Fruit fly (Drosophila melanogaster) whole organism, embryonic: Measurements from ENCODE around the gene CG7377.

Experiments used
- CG10462 ChIP-seq: fragments of 200-800 bp; sonication (Bioruptor generic); optimal IDR thresholded peaks from 2 replicates; lab custom pipeline; 2016; ENCODE audit warnings: missing biosample characterization, missing genetic modification characterization
- CG10565 ChIP-seq: fragments of 200-800 bp; sonication (Bioruptor generic); optimal IDR thresholded peaks from 3 replicates; lab custom pipeline; 2016; ENCODE audit warnings: missing biosample characterization, mild to moderate bottlenecking, missing genetic modification characterization
- CG10654 ChIP-seq: fragments of 200-800 bp; sonication (Bioruptor generic); optimal IDR thresholded peaks from 2 replicates; lab custom pipeline; 2016; ENCODE audit warnings: missing biosample characterization, missing genetic modification characterization
- CG13296 ChIP-seq: fragments of 200-800 bp; sonication (Bioruptor generic); optimal IDR thresholded peaks from 3 replicates; lab custom pipeline; 2018; ENCODE audit warnings: missing biosample characterization, mild to moderate bottlenecking, missing genetic modification characterization
- CG14667 ChIP-seq: fragments of 200-800 bp; sonication (Bioruptor generic); IDR thresholded peaks from 2 replicates; pipeline ENCODE4 v1.3.6; 2022; ENCODE audit warnings: missing biosample characterization, missing genetic modification characterization
- CG1529 ChIP-seq: fragments of 200-800 bp; sonication (Bioruptor generic); optimal IDR thresholded peaks from 3 replicates; lab custom pipeline; 2018; ENCODE audit warnings: missing biosample characterization, missing genetic modification characterization
- CG15601 ChIP-seq: fragments of 200-800 bp; sonication (Bioruptor generic); optimal IDR thresholded peaks from 3 replicates; lab custom pipeline; 2019; ENCODE audit warnings: missing biosample characterization, mild to moderate bottlenecking, missing genetic modification characterization, moderate library complexity
- CG1602 ChIP-seq: fragments of 200-800 bp; sonication (Bioruptor generic); optimal IDR thresholded peaks from 3 replicates; lab custom pipeline; 2016; ENCODE audit warnings: missing biosample characterization, missing genetic modification characterization
- CG1603 ChIP-seq: fragments of 200-800 bp; sonication (Bioruptor generic); optimal IDR thresholded peaks from 2 replicates; lab custom pipeline; 2019; ENCODE audit warnings: missing biosample characterization, mild to moderate bottlenecking, missing genetic modification characterization, moderate library complexity
- CG2889 ChIP-seq: fragments of 200-800 bp; sonication (Bioruptor generic); IDR thresholded peaks from 3 replicates; pipeline ENCODE4 v1.3.6; 2022; ENCODE audit warnings: missing biosample characterization, missing genetic modification characterization
- CG31388 ChIP-seq: fragments of 200-800 bp; sonication (Bioruptor generic); optimal IDR thresholded peaks from 2 replicates; lab custom pipeline; 2016; ENCODE audit warnings: missing biosample characterization, missing genetic modification characterization
- CG34224 ChIP-seq: fragments of 200-800 bp; sonication (Bioruptor generic); IDR thresholded peaks from 3 replicates; pipeline ENCODE4 v1.3.6; 2022; ENCODE audit warnings: missing biosample characterization, missing genetic modification characterization; ENCODE audit not compliant: partially characterized antibody
- CG3847 ChIP-seq: fragments of 200-800 bp; sonication (Bioruptor generic); IDR thresholded peaks from 2 replicates; pipeline ENCODE4 v1.3.6; 2022; ENCODE audit warnings: missing biosample characterization, missing genetic modification characterization
- CG4404 ChIP-seq: fragments of 200-800 bp; sonication (Bioruptor generic); IDR thresholded peaks from 2 replicates; pipeline ENCODE4 v1.3.6; 2022; ENCODE audit warnings: missing biosample characterization, missing genetic modification characterization
- CG4707 ChIP-seq: fragments of 200-800 bp; sonication (Bioruptor generic); optimal IDR thresholded peaks from 2 replicates; lab custom pipeline; 2018; ENCODE audit warnings: missing biosample characterization, mild to moderate bottlenecking, missing genetic modification characterization, moderate library complexity
- CG5953 ChIP-seq: fragments of 200-800 bp; sonication (Bioruptor generic); IDR thresholded peaks from 2 replicates; pipeline ENCODE4 v1.3.6; 2022; ENCODE audit warnings: missing biosample characterization, missing genetic modification characterization
- CG8359 ChIP-seq: fragments of 200-800 bp; sonication (Bioruptor generic); optimal IDR thresholded peaks from 2 replicates; lab custom pipeline; 2017; ENCODE audit warnings: missing biosample characterization, mild to moderate bottlenecking, missing genetic modification characterization, borderline replicate concordance
- CG9215 ChIP-seq: fragments of 200-800 bp; sonication (Bioruptor generic); IDR thresholded peaks from 2 replicates; pipeline ENCODE4 v1.3.6; 2022; ENCODE audit warnings: missing biosample characterization, missing genetic modification characterization
- Chrac-16 ChIP-seq: fragments of 200-800 bp; sonication (Bioruptor generic); optimal IDR thresholded peaks from 3 replicates; lab custom pipeline; 2016; ENCODE audit warnings: missing biosample characterization, missing genetic modification characterization
- Dad ChIP-seq: fragments of 200-800 bp; sonication (Bioruptor generic); optimal IDR thresholded peaks from 3 replicates; lab custom pipeline; 2016; ENCODE audit warnings: missing biosample characterization, missing genetic modification characterization
- Dbx ChIP-seq: fragments of 200-800 bp; sonication (Bioruptor generic); IDR thresholded peaks from 3 replicates; pipeline ENCODE4 v1.3.6; 2022; ENCODE audit warnings: missing biosample characterization, missing genetic modification characterization
- ERR ChIP-seq: fragments of 200-800 bp; sonication (Bioruptor generic); optimal IDR thresholded peaks from 2 replicates; lab custom pipeline; 2016; ENCODE audit warnings: missing biosample characterization, missing genetic modification characterization
- Gug ChIP-seq: fragments of 200-800 bp; sonication (Bioruptor generic); IDR thresholded peaks from 4 replicates; pipeline ENCODE4 v1.3.6; 2022; ENCODE audit warnings: missing biosample characterization, missing genetic modification characterization
- H2.0 ChIP-seq: fragments of 200-800 bp; sonication (Bioruptor generic); IDR thresholded peaks from 2 replicates; pipeline ENCODE4 v1.3.6; 2022; ENCODE audit warnings: missing biosample characterization, missing genetic modification characterization
- HHEX ChIP-seq: fragments of 200-800 bp; sonication (Bioruptor generic); optimal IDR thresholded peaks from 3 replicates; lab custom pipeline; 2017; ENCODE audit warnings: missing biosample characterization, mild to moderate bottlenecking, missing genetic modification characterization, missing genetic modification reagents
- HLH3B ChIP-seq: fragments of 200-800 bp; sonication (Bioruptor generic); IDR thresholded peaks from 2 replicates; pipeline ENCODE4 v1.3.6; 2022; ENCODE audit warnings: missing biosample characterization, missing genetic modification characterization
- Hmx ChIP-seq: fragments of 200-800 bp; sonication (Bioruptor generic); optimal IDR thresholded peaks from 2 replicates; lab custom pipeline; 2016; ENCODE audit warnings: missing biosample characterization, missing genetic modification characterization
- Max ChIP-seq: fragments of 200-800 bp; sonication (Bioruptor generic); optimal IDR thresholded peaks from 2 replicates; lab custom pipeline; 2016; ENCODE audit warnings: missing biosample characterization, mild to moderate bottlenecking, missing genetic modification characterization
- Med ChIP-seq: fragments of 200-800 bp; sonication (Bioruptor generic); peaks from one replicate; lab custom pipeline; 2016; ENCODE audit warnings: missing biosample characterization, missing genetic modification characterization, mild to moderate bottlenecking, inconsistent platforms, moderate library complexity
- NC2β ChIP-seq: fragments of 200-800 bp; sonication (Bioruptor generic); optimal IDR thresholded peaks from 2 replicates; lab custom pipeline; 2016; ENCODE audit warnings: missing biosample characterization, missing genetic modification characterization
- Nf-YC ChIP-seq: fragments of 200-800 bp; optimal IDR thresholded peaks from 3 replicates; lab custom pipeline; 2019; ENCODE audit warnings: missing biosample characterization, mild to moderate bottlenecking, missing genetic modification characterization, moderate library complexity
- Ravus ChIP-seq: fragments of 200-800 bp; sonication (Bioruptor generic); IDR thresholded peaks from 2 replicates; pipeline ENCODE4 v1.3.6; 2022; ENCODE audit warnings: missing biosample characterization, missing genetic modification characterization
- Sox102F ChIP-seq: fragments of 200-800 bp; sonication (Bioruptor generic); optimal IDR thresholded peaks from 2 replicates; lab custom pipeline; 2018; ENCODE audit warnings: missing biosample characterization, mild to moderate bottlenecking, missing genetic modification characterization, moderate library complexity
- YL-1 ChIP-seq: fragments of 200-800 bp; sonication (Bioruptor generic); optimal IDR thresholded peaks from 3 replicates; lab custom pipeline; 2017; ENCODE audit warnings: missing biosample characterization, mild to moderate bottlenecking, missing genetic modification characterization
- aop ChIP-seq: fragments of 200-800 bp; sonication (Bioruptor generic); IDR thresholded peaks from 2 replicates; pipeline ENCODE4 v1.3.6; 2022; ENCODE audit warnings: missing biosample characterization, missing genetic modification characterization
- cad ChIP-seq: fragments of >200 bp; optimal IDR thresholded peaks from 2 replicates; lab custom pipeline; 2017; ENCODE audit warnings: missing biosample characterization, missing genetic modification characterization
- cg ChIP-seq: fragments of 200-800 bp; sonication (Bioruptor generic); optimal IDR thresholded peaks from 3 replicates; lab custom pipeline; 2019; ENCODE audit warnings: missing biosample characterization, mild to moderate bottlenecking, missing genetic modification characterization, moderate library complexity
- chif ChIP-seq, 2 experiments: fragments of 200-800 bp; sonication (Bioruptor generic); optimal IDR thresholded peaks; 3 replicates each; lab custom pipeline; 2016; ENCODE audit warnings: missing biosample characterization in 2 of 2, missing genetic modification characterization in 2 of 2
- da ChIP-seq: fragments of 200-800 bp; sonication (Bioruptor generic); optimal IDR thresholded peaks from 2 replicates; lab custom pipeline; 2016; ENCODE audit warnings: missing biosample characterization, missing genetic modification characterization
- hth ChIP-seq: fragments of >200 bp; optimal IDR thresholded peaks from 2 replicates; lab custom pipeline; 2017; ENCODE audit warnings: inconsistent platforms
- inv ChIP-seq: fragments of 200-800 bp; sonication (Bioruptor generic); IDR thresholded peaks from 2 replicates; pipeline ENCODE4 v1.3.6; 2022; ENCODE audit warnings: missing biosample characterization, missing genetic modification characterization; ENCODE audit not compliant: partially characterized antibody
- lbe ChIP-seq: fragments of 200-800 bp; sonication (Bioruptor generic); optimal IDR thresholded peaks from 2 replicates; lab custom pipeline; 2016; ENCODE audit warnings: missing biosample characterization, mild to moderate bottlenecking, missing genetic modification characterization
- lmd ChIP-seq: fragments of 200-800 bp; sonication (Bioruptor generic); IDR thresholded peaks from 2 replicates; pipeline ENCODE4 v1.3.6; 2022; ENCODE audit warnings: missing biosample characterization, missing genetic modification characterization
- luna ChIP-seq: fragments of 200-800 bp; sonication (Bioruptor generic); optimal IDR thresholded peaks from 2 replicates; lab custom pipeline; 2016; ENCODE audit warnings: missing biosample characterization, missing genetic modification characterization
- pan ChIP-seq, 4 experiments: fragments of >200 bp in 3 of 4; fragments of 200-800 bp in 1 of 4; sonication (Bioruptor generic) in 1 of 4; optimal IDR thresholded peaks in 3 of 4; IDR thresholded peaks in 1 of 4; 2 replicates each; pipeline versions ENCODE4 v1.3.6 to Lab custom; 2017 to 2022; ENCODE audit warnings: missing biosample characterization in 2 of 4, missing genetic modification characterization in 2 of 4, mixed read lengths in 1 of 4
- sd ChIP-seq: fragments of 200-800 bp; sonication (Bioruptor generic); optimal IDR thresholded peaks from 3 replicates; lab custom pipeline; 2018; ENCODE audit warnings: missing biosample characterization, mild to moderate bottlenecking, missing genetic modification characterization, moderate library complexity
- tll ChIP-seq, 2 experiments: fragments of 200-800 bp in 1 of 2; fragments of >200 bp in 1 of 2; sonication (Bioruptor generic) in 1 of 2; optimal IDR thresholded peaks; 2 replicates each; lab custom pipeline; 2017 to 2019; ENCODE audit warnings: missing biosample characterization in 2 of 2, missing genetic modification characterization in 2 of 2, mild to moderate bottlenecking in 1 of 2, moderate library complexity in 1 of 2
- zen2 ChIP-seq: fragments of 200-800 bp; sonication (Bioruptor generic); IDR thresholded peaks from 3 replicates; pipeline ENCODE4 v1.3.6; 2022; ENCODE audit warnings: missing biosample characterization, missing genetic modification characterization; ENCODE audit not compliant: partially characterized antibody

CG7377 gene

DNA sequence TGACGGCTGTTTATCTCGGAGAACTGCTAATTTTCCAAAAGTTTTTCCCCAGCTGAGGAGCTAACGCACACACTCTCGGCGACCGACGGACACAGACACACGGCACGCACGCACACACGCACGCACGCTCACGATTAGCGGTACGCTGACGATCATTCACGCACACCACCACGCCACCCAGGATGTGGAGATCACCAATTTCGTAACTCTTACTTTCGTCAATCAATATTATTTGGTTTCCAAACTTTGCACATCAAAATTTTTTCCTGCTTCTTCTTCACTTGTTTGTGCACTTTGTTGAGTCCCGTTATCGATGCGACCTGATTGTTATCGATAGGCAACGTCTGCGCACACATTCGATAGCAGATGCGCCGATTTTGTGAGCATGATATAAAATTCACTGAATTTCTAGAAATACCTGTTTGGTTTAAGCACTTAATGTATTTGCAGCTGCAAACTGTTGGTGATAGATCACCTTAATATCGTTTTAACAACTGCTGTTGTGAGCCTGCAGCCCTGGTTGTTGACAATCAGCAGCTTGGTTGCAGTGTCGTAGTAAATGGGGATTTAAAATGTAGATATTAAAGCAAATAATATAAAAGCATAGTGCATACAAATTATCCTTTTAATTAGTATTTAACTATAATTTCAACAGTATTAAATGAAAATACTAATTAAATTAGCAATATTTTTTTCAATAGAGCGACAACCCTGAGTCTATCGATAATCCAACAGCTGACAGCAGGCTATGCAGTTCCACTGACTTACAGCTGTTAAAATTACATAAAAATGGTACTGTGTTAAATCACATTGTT, 27.3 kb upstream of the CG7377 start, which contains the start of the genes CG7394 and Mob2 (continued):
- TF ChIP-seq Ravus (GFP tag; lab: Robert Waterston, UW), result peak; percentile 59
- TF ChIP-seq CG2889 (GFP tag; lab: Robert Waterston, UW), result peak; percentile 83; the same call in 2 of the 3 replicates
- no peak for TF ChIP-seq hth (lab: Kevin White, UChicago)
- peak; percentile 92 for TF ChIP-seq H2.0 (GFP tag; lab: Robert Waterston, UW)
- peak; percentile 96 for TF ChIP-seq Dbx (GFP tag; lab: Robert Waterston, UW)
- peak; percentile 87 for TF ChIP-seq CG34224 (GFP tag; lab: Robert Waterston, UW)
- peak; percentile 90 for TF ChIP-seq CG10654
- peak; percentile 81 for TF ChIP-seq CG10462 (GFP tag; lab: Kevin White, UChicago)
- TF ChIP-seq CG1602, result peak; percentile 89
- no peak for TF ChIP-seq cad
- peak; percentile 78 for TF ChIP-seq CG1603 (tag; lab: Kevin White, UChicago)
- TF ChIP-seq CG3847 (GFP tag; lab: Robert Waterston, UW), result peak; percentile 89
- peak; percentile 41 for TF ChIP-seq ERR (GFP tag; lab: Kevin White, UChicago)
- TF ChIP-seq Dad (GFP tag; lab: Kevin White, UChicago), result peak; percentile 73
- peak; percentile 82 for TF ChIP-seq Hmx (GFP tag; lab: Kevin White, UChicago)
- peak; percentile 63 for TF ChIP-seq CG1529 (GFP tag; lab: Kevin White, UChicago)
- peak; percentile 88 for TF ChIP-seq lbe (GFP tag; lab: Kevin White, UChicago)
- peak; percentile 91 for TF ChIP-seq HLH3B
- peak; percentile 77 to 84 for TF ChIP-seq chif (GFP tag; optimal IDR thresholded peaks at IDR 0.05; lab: Kevin White, UChicago)
- peak; percentile 63 for TF ChIP-seq luna (GFP tag; lab: Kevin White, UChicago)
- peak; percentile 58 for TF ChIP-seq sd
- peak; percentile 64 for TF ChIP-seq YL-1 (GFP tag; lab: Kevin White, UChicago)
- TF ChIP-seq CG9215 (GFP tag; lab: Robert Waterston, UW), result peak; percentile 86
- TF ChIP-seq NC2β (GFP tag; lab: Kevin White, UChicago), result peak; percentile 84
- TF ChIP-seq Sox102F, result peak; percentile 96
- TF ChIP-seq CG8359 (GFP tag; lab: Kevin White, UChicago), result peak; percentile 38
- TF ChIP-seq Nf-YC (tag; lab: Kevin White, UChicago), result peak; percentile 76
- no peak for TF ChIP-seq CG10565
- no peak for TF ChIP-seq aop (GFP tag; lab: Robert Waterston, UW)
- no peak; the same call in 2 of the 3 replicates for TF ChIP-seq zen2
- TF ChIP-seq CG4404, result peak; percentile 79
- peak; percentile 83 for TF ChIP-seq CG15601 (tag; lab: Kevin White, UChicago)
- peak; percentile 83 for TF ChIP-seq CG13296 (GFP tag; lab: Kevin White, UChicago)
- peak; percentile 70 for TF ChIP-seq CG4707 (GFP tag; lab: Kevin White, UChicago)
- peak; percentile 87 for TF ChIP-seq lmd (GFP tag; lab: Robert Waterston, UW)
- TF ChIP-seq Gug (GFP tag; lab: Robert Waterston, UW), result peak; percentile 87; the same call in 3 of the 4 replicates
- peak in 1 of 2 experiments; percentile 40 for TF ChIP-seq tll (GFP tag; optimal IDR thresholded peaks at IDR 0.05; lab: Kevin White, UChicago)
- TF ChIP-seq HHEX (GFP tag; lab: Kevin White, UChicago), result peak; percentile 80
- peak; percentile 98 for TF ChIP-seq Med
- peak; percentile 59 for TF ChIP-seq da
- peak; percentile 91 for TF ChIP-seq Max (GFP tag; lab: Kevin White, UChicago)
- peak; percentile 82 for TF ChIP-seq CG5953 (GFP tag; lab: Robert Waterston, UW)
- peak; percentile 81 for TF ChIP-seq CG14667
- TF ChIP-seq inv (GFP tag; lab: Robert Waterston, UW), result peak; percentile 79
- peak; percentile 82 for TF ChIP-seq CG31388 (GFP tag; lab: Kevin White, UChicago)
- TF ChIP-seq pan (optimal IDR thresholded peaks at IDR 0.05; lab: Kevin White, UChicago), result no peak
- TF ChIP-seq pan (GFP tag; optimal IDR thresholded peaks at IDR 0.05 in 1 of 2, IDR thresholded peaks at IDR 0.05 in 1 of 2), result peak; percentile 56 to 91
- peak; percentile 90 for TF ChIP-seq Chrac-16 (GFP tag; lab: Kevin White, UChicago)
- peak; percentile 91 for TF ChIP-seq cg (GFP tag; lab: Kevin White, UChicago)
